Worm (Caenorhabditis elegans) whole organism, early embryonic: Measurements from ENCODE around the gene egl-5.

ENCODE experiments used
- B0310.2 ChIP-seq: sonication (generic microtip); optimal IDR thresholded peaks from 2 replicates; lab custom pipeline; 2016; ENCODE audit warnings: mild to moderate bottlenecking, missing genetic modification characterization, missing compliant biosample characterization
- F13C5.2 ChIP-seq: sonication (generic microtip); optimal IDR thresholded peaks from 2 replicates; lab custom pipeline; 2017; ENCODE audit warnings: mild to moderate bottlenecking, missing genetic modification characterization, inconsistent platforms, missing compliant biosample characterization
- aly-1 ChIP-seq: sonication (generic microtip); optimal IDR thresholded peaks from 2 replicates; lab custom pipeline; 2016; ENCODE audit warnings: missing genetic modification characterization, missing compliant biosample characterization
- ama-1 ChIP-seq: fragments of 150-350 bp; optimal IDR thresholded peaks from 2 replicates; lab custom pipeline; 2014
- ceh-13 ChIP-seq: fragments of 200-800 bp; sonication (Bioruptor generic); optimal IDR thresholded peaks from 2 replicates; lab custom pipeline; 2018; ENCODE audit warnings: mild to moderate bottlenecking, missing genetic modification characterization, missing compliant biosample characterization
- ceh-36 ChIP-seq: sonication (generic microtip); optimal IDR thresholded peaks from 2 replicates; lab custom pipeline; 2016; ENCODE audit warnings: missing genetic modification characterization, inconsistent platforms, missing compliant biosample characterization
- ets-7 ChIP-seq: sonication (generic microtip); optimal IDR thresholded peaks from 2 replicates; lab custom pipeline; 2016; ENCODE audit warnings: missing genotype, missing genetic modification characterization, missing compliant biosample characterization
- flt-1 ChIP-seq: fragments of 200-800 bp; sonication (Bioruptor generic); IDR thresholded peaks from 2 replicates; pipeline ENCODE4 v1.3.6; 2022; ENCODE audit warnings: missing genetic modification characterization, missing compliant biosample characterization
- hmbx-1 ChIP-seq: sonication (generic microtip); optimal IDR thresholded peaks from 2 replicates; lab custom pipeline; 2016; ENCODE audit warnings: mild to moderate bottlenecking, missing genetic modification characterization, missing compliant biosample characterization
- hmg-4 ChIP-seq: fragments of 200-800 bp; sonication (Bioruptor generic); optimal IDR thresholded peaks from 2 replicates; lab custom pipeline; 2018; ENCODE audit warnings: mild to moderate bottlenecking, missing genetic modification characterization, missing compliant biosample characterization
- hnd-1 ChIP-seq: sonication (generic microtip); optimal IDR thresholded peaks from 2 replicates; lab custom pipeline; 2016; ENCODE audit warnings: missing genetic modification characterization, missing compliant biosample characterization
- pes-1 ChIP-seq: fragments of 200-800 bp; sonication (Bioruptor generic); IDR thresholded peaks from 2 replicates; pipeline ENCODE4 v1.3.6; 2022; ENCODE audit warnings: missing genetic modification reagents, missing genetic modification characterization, missing compliant biosample characterization
- scrt-1 ChIP-seq: fragments of 200-800 bp; sonication (Bioruptor generic); IDR thresholded peaks from 2 replicates; pipeline ENCODE4 v1.3.6; 2022; ENCODE audit warnings: missing genetic modification characterization, missing compliant biosample characterization
- sea-1 ChIP-seq: fragments of 200-800 bp; sonication (Bioruptor generic); conservative IDR thresholded peaks from 2 replicates; pipeline ENCODE4 v1.3.6; 2022; ENCODE audit warnings: missing genetic modification characterization, missing compliant biosample characterization
- tbx-11 ChIP-seq: fragments of 200-800 bp; sonication (Bioruptor generic); IDR thresholded peaks from 2 replicates; pipeline ENCODE4 v1.3.6; 2022; ENCODE audit warnings: missing genetic modification characterization, missing compliant biosample characterization
- tbx-37 ChIP-seq: fragments of 200-800 bp; sonication (Bioruptor generic); conservative IDR thresholded peaks from 2 replicates; pipeline ENCODE4 v1.3.6; 2022; ENCODE audit warnings: missing genetic modification reagents, missing genetic modification characterization, missing compliant biosample characterization
- tra-4 ChIP-seq: sonication (generic microtip); optimal IDR thresholded peaks from 2 replicates; lab custom pipeline; 2017; ENCODE audit warnings: missing genetic modification characterization, missing compliant biosample characterization

The egl-5 gene

ce11 chrIII:7832473-7832872 lies 18.3 kb downstream of the egl-5 start:
- TF ChIP-seq ceh-13 (GFP tag; lab: Kevin White, UChicago) (no peak), sea-1 (no peak), F13C5.2 (tag; lab: Kevin White, UChicago) (no peak), ets-7 (tag; lab: Kevin White, UChicago) (no peak), tra-4 (no peak), B0310.2 (no peak), ceh-36 (no peak)

- no peak for TF ChIP-seq flt-1 (GFP tag; lab: Robert Waterston, UW)
- TF ChIP-seq ets-7 (tag; lab: Kevin White, UChicago), result no peak
- no peak for TF ChIP-seq F13C5.2 (tag; lab: Kevin White, UChicago)
- TF ChIP-seq tbx-37 (GFP tag; lab: Robert Waterston, UW), result no peak
- TF ChIP-seq pes-1 (GFP tag; lab: Robert Waterston, UW), result no peak
- no peak for TF ChIP-seq tbx-11 (GFP tag; lab: Robert Waterston, UW)
- no peak for TF ChIP-seq ceh-13 (GFP tag; lab: Kevin White, UChicago)
- no peak for TF ChIP-seq ceh-36
- TF ChIP-seq sea-1, result no peak
- TF ChIP-seq hmbx-1 (tag; lab: Kevin White, UChicago), result no peak
- no peak for TF ChIP-seq tra-4
- no peak for TF ChIP-seq B0310.2
- TF ChIP-seq aly-1, result no peak
- no peak for TF ChIP-seq hnd-1
- no peak for TF ChIP-seq ama-1 (lab: Kevin White, UChicago)
- TF ChIP-seq hmg-4, result no peak
- TF ChIP-seq scrt-1 (GFP tag; lab: Robert Waterston, UW), result no peak
Observed at ce11 chrIII:7834848-7835247, 20.7 kb downstream of the egl-5 start.

- TF ChIP-seq ets-7 (tag; lab: Kevin White, UChicago) (no peak), hnd-1 (no peak), ceh-36 (no peak), hmg-4 (no peak), tra-4 (no peak), tbx-37 (GFP tag; lab: Robert Waterston, UW) (no peak), ceh-13 (GFP tag; lab: Kevin White, UChicago) (no peak), ama-1 (lab: Kevin White, UChicago) (no peak), hmbx-1 (tag; lab: Kevin White, UChicago) (no peak), B0310.2 (no peak), F13C5.2 (tag; lab: Kevin White, UChicago) (no peak), flt-1 (GFP tag; lab: Robert Waterston, UW) (no peak), pes-1 (GFP tag; lab: Robert Waterston, UW) (no peak), tbx-11 (GFP tag; lab: Robert Waterston, UW) (no peak), scrt-1 (GFP tag; lab: Robert Waterston, UW) (no peak)
Observed at ce11 chrIII:7835684-7836083, 21.5 kb downstream of the egl-5 start.

- TF ChIP-seq hmg-4, result no peak
Observed at ce11 chrIII:7837567-7837966, 23.4 kb downstream of the egl-5 start.

- TF ChIP-seq ceh-36 (no peak), B0310.2 (no peak), pes-1 (GFP tag; lab: Robert Waterston, UW) (no peak), ets-7 (tag; lab: Kevin White, UChicago) (no peak), flt-1 (GFP tag; lab: Robert Waterston, UW) (no peak), tra-4 (no peak), scrt-1 (GFP tag; lab: Robert Waterston, UW) (no peak), hmg-4 (no peak), ceh-13 (GFP tag; lab: Kevin White, UChicago) (no peak), F13C5.2 (tag; lab: Kevin White, UChicago) (no peak), sea-1 (no peak), tbx-11 (GFP tag; lab: Robert Waterston, UW) (no peak)
Observed at ce11 chrIII:7838907-7839642, 24.9 kb downstream of the egl-5 start, which contains the start of gene ceh-23. TSS of gene ceh-23 (plus strand) at chrIII:7839592.

ce11 chrIII:7843536-7843935 lies 29.4 kb downstream of the egl-5 start, which contains the start of gene ZK652.8:
TSS of gene ZK652.8 (minus strand) at chrIII:7843636.
- TF ChIP-seq F13C5.2 (tag; lab: Kevin White, UChicago) (no peak), ceh-36 (no peak), ets-7 (tag; lab: Kevin White, UChicago) (no peak), tbx-37 (GFP tag; lab: Robert Waterston, UW) (no peak), B0310.2 (no peak), scrt-1 (GFP tag; lab: Robert Waterston, UW) (no peak), flt-1 (GFP tag; lab: Robert Waterston, UW) (no peak), tbx-11 (GFP tag; lab: Robert Waterston, UW) (no peak), tra-4 (no peak)

- no peak for TF ChIP-seq ceh-13 (GFP tag; lab: Kevin White, UChicago)
- TF ChIP-seq aly-1, result no peak
- TF ChIP-seq scrt-1 (GFP tag; lab: Robert Waterston, UW), result no peak
- no peak for TF ChIP-seq flt-1 (GFP tag; lab: Robert Waterston, UW)
- TF ChIP-seq tra-4, result no peak
- TF ChIP-seq pes-1 (GFP tag; lab: Robert Waterston, UW), result no peak
- TF ChIP-seq hmbx-1 (tag; lab: Kevin White, UChicago), result no peak
- no peak for TF ChIP-seq F13C5.2 (tag; lab: Kevin White, UChicago)
- TF ChIP-seq B0310.2, result no peak
- no peak for TF ChIP-seq ceh-36
Observed at ce11 chrIII:7848173-7848572, 34.0 kb downstream of the egl-5 start.
